Fruit fly (Drosophila melanogaster): Measurements from ENCODE around the gene CG1943.

DNA sequence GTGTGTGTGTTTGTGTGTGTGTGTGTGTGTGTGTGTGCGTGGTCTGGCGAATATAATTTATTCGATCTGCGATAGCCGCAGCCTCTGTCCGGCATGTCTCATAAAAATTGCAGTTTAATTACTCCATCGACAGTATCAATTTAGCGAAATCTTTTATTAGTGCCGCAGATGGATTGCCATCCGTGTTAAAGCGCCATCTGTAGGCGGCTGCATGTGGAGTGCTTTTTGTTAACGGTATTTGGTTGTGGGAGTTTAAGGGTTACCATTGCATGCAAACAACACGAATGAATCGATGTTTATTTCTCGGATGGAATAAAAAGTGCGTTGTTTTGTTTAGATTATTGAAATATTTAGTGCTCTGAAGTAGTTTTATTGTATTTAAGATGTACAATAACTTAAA is 45.2 kb upstream of the CG1943 start:
- TF ChIP-seq CTCF (optimal IDR thresholded peaks at IDR 0.05), result peak; percentile 77 to 78
- no peak for TF ChIP-seq CG8478 (optimal IDR thresholded peaks at IDR 0.05)

Measured in S2 (cell line).